Worm (Caenorhabditis elegans) whole organism, L2 larva: ENCODE data around the gene chil-4.

ENCODE experiments used
- R02D3.7 ChIP-seq: fragments of 150-350 bp; optimal IDR thresholded peaks from 2 replicates; lab custom pipeline; 2014; ENCODE audit warnings: missing biosample characterization, missing genetic modification characterization
- aly-2 ChIP-seq: fragments of 150-350 bp; optimal IDR thresholded peaks from 2 replicates; lab custom pipeline; 2014; ENCODE audit warnings: missing biosample characterization, missing genetic modification characterization
- ceh-82 ChIP-seq: fragments of 150-350 bp; optimal IDR thresholded peaks from 2 replicates; lab custom pipeline; 2014; ENCODE audit warnings: missing biosample characterization, missing genetic modification characterization
- lsy-2 ChIP-seq, 2 experiments: fragments of 150-350 bp in 1 of 2; sonication (generic microtip) in 1 of 2; optimal IDR thresholded peaks; 2 replicates each; lab custom pipeline; 2014 to 2017; ENCODE audit warnings: missing biosample characterization in 2 of 2, missing genetic modification characterization in 2 of 2
- mab-5 ChIP-seq: fragments of 150-350 bp; optimal IDR thresholded peaks from 2 replicates; lab custom pipeline; 2014; ENCODE audit warnings: missing biosample characterization, missing genetic modification characterization
- snpc-4 ChIP-seq: fragments of 150-350 bp; optimal IDR thresholded peaks from 2 replicates; lab custom pipeline; 2014; ENCODE audit warnings: missing biosample characterization, missing genetic modification characterization
- ztf-4 ChIP-seq: fragments of 150-350 bp; optimal IDR thresholded peaks from 2 replicates; lab custom pipeline; 2014; ENCODE audit warnings: missing biosample characterization, missing genetic modification characterization

ce11 chrII:9898744-9899143 lies 43.2 kb upstream of the chil-4 start:
- no peak for TF ChIP-seq R02D3.7 (tag; lab: Kevin White, UChicago)
- TF ChIP-seq aly-2 (tag; lab: Kevin White, UChicago) = no peak
- TF ChIP-seq mab-5 (tag; lab: Kevin White, UChicago) = no peak
- no peak for TF ChIP-seq ceh-82 (tag; lab: Kevin White, UChicago)
- no peak for TF ChIP-seq lsy-2 (tag; optimal IDR thresholded peaks at IDR 0.05; lab: Kevin White, UChicago)
- no peak for TF ChIP-seq ztf-4
- TF ChIP-seq snpc-4 (tag; lab: Kevin White, UChicago) = no peak
